Fruit fly (Drosophila melanogaster) whole organism, embryonic: Measurements from ENCODE around the gene Plap.

Source experiments
- Abd-B ChIP-seq: fragments of 200-800 bp; sonication (Bioruptor generic); optimal IDR thresholded peaks from 2 replicates; lab custom pipeline; 2018; ENCODE audit warnings: missing biosample characterization, mild to moderate bottlenecking, missing genetic modification characterization, moderate library complexity
- Adf1 ChIP-seq: fragments of 200-800 bp; sonication (Bioruptor generic); IDR thresholded peaks from 2 replicates; pipeline ENCODE4 v1.3.6; 2022; ENCODE audit warnings: missing biosample characterization, missing genetic modification characterization
- Bdp1 ChIP-seq: fragments of 200-800 bp; sonication (Bioruptor generic); optimal IDR thresholded peaks from 3 replicates; lab custom pipeline; 2016; ENCODE audit warnings: missing biosample characterization, missing genetic modification characterization
- CG10565 ChIP-seq: fragments of 200-800 bp; sonication (Bioruptor generic); optimal IDR thresholded peaks from 3 replicates; lab custom pipeline; 2016; ENCODE audit warnings: missing biosample characterization, mild to moderate bottlenecking, missing genetic modification characterization
- CG11085 ChIP-seq: fragments of 200-800 bp; sonication (Bioruptor generic); IDR thresholded peaks from 2 replicates; pipeline ENCODE4 v1.3.6; 2022; ENCODE audit warnings: missing biosample characterization, missing genetic modification characterization
- CG11456 ChIP-seq: fragments of 200-800 bp; sonication (Bioruptor generic); IDR thresholded peaks from 3 replicates; pipeline ENCODE4 v1.3.6; 2022; ENCODE audit warnings: missing biosample characterization, missing genetic modification characterization
- CG12071 ChIP-seq: fragments of 200-800 bp; sonication (Bioruptor generic); optimal IDR thresholded peaks from 3 replicates; lab custom pipeline; 2018; ENCODE audit warnings: missing biosample characterization, mild to moderate bottlenecking, missing genetic modification characterization
- CG12299 ChIP-seq: fragments of 200-800 bp; sonication (Bioruptor generic); optimal IDR thresholded peaks from 2 replicates; lab custom pipeline; 2018; ENCODE audit warnings: missing biosample characterization, mild to moderate bottlenecking, missing genetic modification characterization
- CG15011 ChIP-seq: fragments of 200-800 bp; sonication (Bioruptor generic); optimal IDR thresholded peaks from 3 replicates; lab custom pipeline; 2018; ENCODE audit warnings: missing biosample characterization, mild to moderate bottlenecking, missing genetic modification characterization
- CG17612 ChIP-seq: fragments of 200-800 bp; sonication (Bioruptor generic); IDR thresholded peaks from 2 replicates; pipeline ENCODE4 v1.3.6; 2022; ENCODE audit warnings: missing biosample characterization, missing genetic modification characterization
- CG18619 ChIP-seq: fragments of 200-800 bp; sonication (Bioruptor generic); optimal IDR thresholded peaks from 3 replicates; lab custom pipeline; 2017; ENCODE audit warnings: missing biosample characterization, mild to moderate bottlenecking, missing genetic modification characterization
- CG32532 ChIP-seq: fragments of 200-800 bp; sonication (Bioruptor generic); IDR thresholded peaks from 2 replicates; pipeline ENCODE4 v1.3.6; 2022; ENCODE audit warnings: missing biosample characterization, missing genetic modification characterization
- CG32767 ChIP-seq: fragments of 200-800 bp; sonication (Bioruptor generic); IDR thresholded peaks from 2 replicates; pipeline ENCODE4 v1.3.6; 2022; ENCODE audit warnings: missing biosample characterization, missing genetic modification characterization
- CG34224 ChIP-seq: fragments of 200-800 bp; sonication (Bioruptor generic); IDR thresholded peaks from 3 replicates; pipeline ENCODE4 v1.3.6; 2022; ENCODE audit warnings: missing biosample characterization, missing genetic modification characterization; ENCODE audit not compliant: partially characterized antibody
- CG3726 ChIP-seq: fragments of 200-800 bp; sonication (Bioruptor generic); IDR thresholded peaks from 3 replicates; pipeline ENCODE4, ENCODE4 v1.3.6; 2022; ENCODE audit warnings: missing biosample characterization, missing genetic modification characterization
- CG7786 ChIP-seq: fragments of 200-800 bp; sonication (Bioruptor generic); optimal IDR thresholded peaks from 2 replicates; lab custom pipeline; 2016; ENCODE audit warnings: missing biosample characterization, missing genetic modification characterization
- Dbx ChIP-seq: fragments of 200-800 bp; sonication (Bioruptor generic); IDR thresholded peaks from 3 replicates; pipeline ENCODE4 v1.3.6; 2022; ENCODE audit warnings: missing biosample characterization, missing genetic modification characterization
- Dp ChIP-seq: fragments of 200-800 bp; sonication (Bioruptor generic); optimal IDR thresholded peaks from 2 replicates; lab custom pipeline; 2018; ENCODE audit warnings: missing biosample characterization, mild to moderate bottlenecking, missing genetic modification characterization, moderate library complexity
- Fer2 ChIP-seq: fragments of 200-800 bp; sonication (Bioruptor generic); optimal IDR thresholded peaks from 2 replicates; lab custom pipeline; 2018; ENCODE audit warnings: missing biosample characterization, mild to moderate bottlenecking, missing genetic modification characterization, moderate library complexity
- Gug ChIP-seq: fragments of 200-800 bp; sonication (Bioruptor generic); IDR thresholded peaks from 4 replicates; pipeline ENCODE4 v1.3.6; 2022; ENCODE audit warnings: missing biosample characterization, missing genetic modification characterization
- Hand ChIP-seq: fragments of 200-800 bp; sonication (Bioruptor generic); optimal IDR thresholded peaks from 2 replicates; lab custom pipeline; 2017; ENCODE audit warnings: mild to moderate bottlenecking, missing biosample characterization, missing genetic modification reagents, missing genetic modification characterization
- Kr ChIP-seq: fragments of 200-800 bp; sonication (Bioruptor generic); optimal IDR thresholded peaks from 2 replicates; lab custom pipeline; 2017; ENCODE audit warnings: missing biosample characterization, mild to moderate bottlenecking, missing genetic modification characterization
- Lhr ChIP-seq: fragments of 200-800 bp; sonication (Bioruptor generic); optimal IDR thresholded peaks from 3 replicates; lab custom pipeline; 2017; ENCODE audit warnings: mild to moderate bottlenecking, missing biosample characterization, missing genetic modification reagents, missing genetic modification characterization
- Pdp1 ChIP-seq, 2 experiments: fragments of 200-800 bp; sonication (Bioruptor generic); optimal IDR thresholded peaks; 3 replicates each; lab custom pipeline; 2016; ENCODE audit warnings: missing biosample characterization in 2 of 2, missing genetic modification characterization in 2 of 2, mild to moderate bottlenecking in 1 of 2, moderate library complexity in 1 of 2
- Sry-β ChIP-seq: fragments of 200-800 bp; sonication (Bioruptor generic); optimal IDR thresholded peaks from 2 replicates; lab custom pipeline; 2018; ENCODE audit warnings: missing biosample characterization, mild to moderate bottlenecking, missing genetic modification characterization, moderate library complexity
- Ssrp ChIP-seq: fragments of 200-800 bp; sonication (Bioruptor generic); optimal IDR thresholded peaks from 2 replicates; lab custom pipeline; 2018; ENCODE audit warnings: missing biosample characterization, mild to moderate bottlenecking, missing genetic modification characterization, moderate library complexity
- bab2 ChIP-seq: fragments of 200-800 bp; sonication (Bioruptor generic); optimal IDR thresholded peaks from 2 replicates; lab custom pipeline; 2016; ENCODE audit warnings: missing biosample characterization, missing genetic modification characterization
- bigmax ChIP-seq: fragments of 200-800 bp; sonication (Bioruptor generic); optimal IDR thresholded peaks from 2 replicates; lab custom pipeline; 2018; ENCODE audit warnings: missing biosample characterization, mild to moderate bottlenecking, missing genetic modification characterization
- br ChIP-seq: fragments of >200 bp; optimal IDR thresholded peaks from 2 replicates; lab custom pipeline; 2017
- chif ChIP-seq, 2 experiments: fragments of 200-800 bp; sonication (Bioruptor generic); optimal IDR thresholded peaks; 3 replicates each; lab custom pipeline; 2016; ENCODE audit warnings: missing biosample characterization in 2 of 2, missing genetic modification characterization in 2 of 2
- chinmo ChIP-seq: fragments of 200-800 bp; sonication (Bioruptor generic); IDR thresholded peaks from 4 replicates; pipeline ENCODE4 v1.3.6; 2022; ENCODE audit warnings: missing biosample characterization, missing genetic modification characterization; ENCODE audit not compliant: partially characterized antibody
- da ChIP-seq: fragments of 200-800 bp; sonication (Bioruptor generic); optimal IDR thresholded peaks from 2 replicates; lab custom pipeline; 2016; ENCODE audit warnings: missing biosample characterization, missing genetic modification characterization
- dm ChIP-seq: fragments of 200-800 bp; sonication (Bioruptor generic); optimal IDR thresholded peaks from 3 replicates; lab custom pipeline; 2016; ENCODE audit warnings: missing biosample characterization, missing genetic modification characterization
- dmrt99B ChIP-seq: fragments of 200-800 bp; sonication (Bioruptor generic); optimal IDR thresholded peaks from 2 replicates; lab custom pipeline; 2018; ENCODE audit warnings: missing biosample characterization, mild to moderate bottlenecking, missing genetic modification characterization, moderate library complexity
- exex ChIP-seq: fragments of 200-800 bp; sonication (Bioruptor generic); optimal IDR thresholded peaks from 4 replicates; lab custom pipeline; 2018; ENCODE audit warnings: missing biosample characterization, mild to moderate bottlenecking, missing genetic modification characterization, moderate library complexity
- fd64A ChIP-seq: fragments of 200-800 bp; sonication (Bioruptor generic); optimal IDR thresholded peaks from 3 replicates; lab custom pipeline; 2018; ENCODE audit warnings: missing biosample characterization, mild to moderate bottlenecking, missing genetic modification characterization
- fu2 ChIP-seq: fragments of 200-800 bp; sonication (Bioruptor generic); optimal IDR thresholded peaks from 2 replicates; lab custom pipeline; 2016; ENCODE audit warnings: missing biosample characterization, missing genetic modification characterization
- klu ChIP-seq: fragments of 200-800 bp; sonication (Bioruptor generic); IDR thresholded peaks from 2 replicates; pipeline ENCODE4 v1.3.6; 2022; ENCODE audit warnings: missing biosample characterization, missing genetic modification characterization
- kni ChIP-seq: fragments of 200-800 bp; sonication (Bioruptor generic); optimal IDR thresholded peaks from 3 replicates; lab custom pipeline; 2017; ENCODE audit warnings: mild to moderate bottlenecking, missing biosample characterization, missing genetic modification reagents, missing genetic modification characterization
- lbe ChIP-seq: fragments of 200-800 bp; sonication (Bioruptor generic); optimal IDR thresholded peaks from 2 replicates; lab custom pipeline; 2016; ENCODE audit warnings: missing biosample characterization, mild to moderate bottlenecking, missing genetic modification characterization
- luna ChIP-seq: fragments of 200-800 bp; sonication (Bioruptor generic); optimal IDR thresholded peaks from 2 replicates; lab custom pipeline; 2016; ENCODE audit warnings: missing biosample characterization, missing genetic modification characterization
- otp ChIP-seq: fragments of 200-800 bp; sonication (Bioruptor generic); IDR thresholded peaks from 3 replicates; pipeline ENCODE4, ENCODE4 v1.3.6; 2022; ENCODE audit warnings: missing biosample characterization, missing genetic modification characterization
- ro ChIP-seq: fragments of 200-800 bp; sonication (Bioruptor generic); IDR thresholded peaks from 2 replicates; pipeline ENCODE4 v1.3.6; 2022; ENCODE audit warnings: missing biosample characterization, missing genetic modification characterization
- seq ChIP-seq: fragments of 200-800 bp; sonication (Bioruptor generic); IDR thresholded peaks from 2 replicates; pipeline ENCODE4 v1.3.6; 2022; ENCODE audit warnings: missing biosample characterization, missing genetic modification characterization
- sna ChIP-seq: fragments of 200-800 bp; sonication (Bioruptor generic); IDR thresholded peaks from 2 replicates; pipeline ENCODE4 v1.3.6; 2022; ENCODE audit warnings: missing biosample characterization, missing genetic modification characterization; ENCODE audit not compliant: partially characterized antibody
- so ChIP-seq: fragments of 200-800 bp; sonication (Bioruptor generic); IDR thresholded peaks from 3 replicates; pipeline ENCODE4 v1.3.6; 2022; ENCODE audit warnings: missing biosample characterization, missing genetic modification characterization
- unpg ChIP-seq: fragments of 200-800 bp; sonication (Bioruptor generic); optimal IDR thresholded peaks from 3 replicates; lab custom pipeline; 2018; ENCODE audit warnings: missing biosample characterization, mild to moderate bottlenecking, missing genetic modification characterization, moderate library complexity
- vfl ChIP-seq: fragments of 200-800 bp; sonication (Bioruptor generic); optimal IDR thresholded peaks from 2 replicates; lab custom pipeline; 2016; ENCODE audit warnings: missing biosample characterization, missing genetic modification characterization
- zf30C ChIP-seq: fragments of 200-800 bp; sonication (Bioruptor generic); optimal IDR thresholded peaks from 3 replicates; lab custom pipeline; 2018; ENCODE audit warnings: missing biosample characterization, mild to moderate bottlenecking, missing genetic modification characterization

Gene Plap

dm6 chr2L:1144371-1145360 lies 25.5 kb downstream of the Plap start (continued):
- no peak for TF ChIP-seq otp (GFP tag; lab: Robert Waterston, UW)
- no peak for TF ChIP-seq Abd-B (GFP tag; lab: Kevin White, UChicago)
- TF ChIP-seq zf30C (GFP tag; lab: Kevin White, UChicago) = no peak
- peak; percentile 30 to 40 for TF ChIP-seq chif (GFP tag; optimal IDR thresholded peaks at IDR 0.05; lab: Kevin White, UChicago)
- peak; percentile 78 for TF ChIP-seq exex (tag; lab: Kevin White, UChicago)
- peak in 1 of 2 experiments; percentile 82 for TF ChIP-seq Pdp1 (GFP tag; optimal IDR thresholded peaks at IDR 0.05; lab: Kevin White, UChicago)
- no peak for TF ChIP-seq CG11456 (GFP tag; lab: Robert Waterston, UW)
- 0 out of 2 replicates have a peak, but pooled peaks have one; percentile 40 for TF ChIP-seq CG32767 (GFP tag; lab: Robert Waterston, UW)
- no peak for TF ChIP-seq CG34224 (GFP tag; lab: Robert Waterston, UW)
- TF ChIP-seq kni (GFP tag; lab: Kevin White, UChicago) = no peak
- no peak for TF ChIP-seq Dp (GFP tag; lab: Kevin White, UChicago)
- TF ChIP-seq bigmax (GFP tag; lab: Kevin White, UChicago) = no peak
- TF ChIP-seq unpg = peak; percentile 59
- TF ChIP-seq Bdp1 (GFP tag; lab: Kevin White, UChicago) = no peak
- TF ChIP-seq da (GFP tag; lab: Kevin White, UChicago) = no peak
- TF ChIP-seq br (lab: Kevin White, UChicago) = no peak
- TF ChIP-seq Hand (GFP tag; lab: Kevin White, UChicago) = no peak
- TF ChIP-seq Fer2 = no peak
- no peak for TF ChIP-seq Kr (GFP tag; lab: Kevin White, UChicago)
- peak; percentile 30 for TF ChIP-seq CG7786
- TF ChIP-seq Dbx = no peak
- TF ChIP-seq CG18619 = peak; percentile 31
- no peak for TF ChIP-seq vfl (GFP tag; lab: Kevin White, UChicago)
- TF ChIP-seq fu2 = no peak
- no peak for TF ChIP-seq ro (GFP tag; lab: Robert Waterston, UW)
- TF ChIP-seq dmrt99B (tag; lab: Kevin White, UChicago) = peak; percentile 73
- TF ChIP-seq bab2 (GFP tag; lab: Kevin White, UChicago) = peak; percentile 36
- no peak for TF ChIP-seq sna (GFP tag; lab: Robert Waterston, UW)
- TF ChIP-seq Adf1 (GFP tag; lab: Robert Waterston, UW) = no peak
- no peak for TF ChIP-seq CG3726 (GFP tag; lab: Robert Waterston, UW)
- TF ChIP-seq seq = 0 out of 2 replicates have a peak, but pooled peaks have one; percentile 13
- TF ChIP-seq Lhr = no peak
- TF ChIP-seq fd64A (GFP tag; lab: Kevin White, UChicago) = peak; percentile 12
- TF ChIP-seq CG12071 (GFP tag; lab: Kevin White, UChicago) = peak; percentile 65
- no peak for TF ChIP-seq CG17612 (GFP tag; lab: Robert Waterston, UW)
- TF ChIP-seq klu (GFP tag; lab: Robert Waterston, UW) = no peak
- no peak for TF ChIP-seq CG15011
- TF ChIP-seq CG12299 (tag; lab: Kevin White, UChicago) = no peak
- no peak for TF ChIP-seq so (GFP tag; lab: Robert Waterston, UW)
- 0 out of 2 replicates have a peak, but pooled peaks have one; percentile 18 for TF ChIP-seq CG32532
- no peak for TF ChIP-seq chinmo (GFP tag; lab: Robert Waterston, UW)
- no peak for TF ChIP-seq luna (GFP tag; lab: Kevin White, UChicago)
- TF ChIP-seq lbe (GFP tag; lab: Kevin White, UChicago) = peak; percentile 91
- TF ChIP-seq CG10565 = no peak
- TF ChIP-seq Sry-β (GFP tag; lab: Kevin White, UChicago) = no peak
- peak; percentile 42 for TF ChIP-seq Ssrp (tag; lab: Kevin White, UChicago)
- TF ChIP-seq Gug (GFP tag; lab: Robert Waterston, UW) = peak; percentile 19; the same call in 1 of the 4 replicates
- no peak for TF ChIP-seq dm (GFP tag; lab: Kevin White, UChicago)
- no peak for TF ChIP-seq CG11085
